Worm (Caenorhabditis elegans) whole organism, L2 larva: ENCODE measurements around the gene egl-4.

Experiments
- alr-1 ChIP-seq: fragments of 150-350 bp; optimal IDR thresholded peaks from 2 replicates; lab custom pipeline; 2014; ENCODE audit warnings: missing biosample characterization, missing genetic modification characterization
- egl-27 ChIP-seq: sonication (generic microtip); optimal IDR thresholded peaks from 3 replicates; lab custom pipeline; 2017; ENCODE audit warnings: missing biosample characterization, missing genetic modification reagents, missing genetic modification characterization
- elt-3 ChIP-seq: sonication (generic microtip); optimal IDR thresholded peaks from 2 replicates; lab custom pipeline; 2017; ENCODE audit warnings: missing biosample characterization, missing genetic modification characterization
- nhr-11 ChIP-seq: fragments of 150-350 bp; optimal IDR thresholded peaks from 2 replicates; lab custom pipeline; 2014; ENCODE audit warnings: missing biosample characterization, missing genetic modification characterization
- snpc-4 ChIP-seq: fragments of 150-350 bp; optimal IDR thresholded peaks from 2 replicates; lab custom pipeline; 2014; ENCODE audit warnings: missing biosample characterization, missing genetic modification characterization

- TF ChIP-seq egl-27 (no peak), nhr-11 (tag; lab: Kevin White, UChicago) (no peak), alr-1 (tag; lab: Kevin White, UChicago) (no peak), elt-3 (tag; lab: Kevin White, UChicago) (no peak), snpc-4 (tag; lab: Kevin White, UChicago) (no peak)
These were observed 13.1 kb downstream of the egl-4 start for ce11 chrIV:1860965-1861364.
